Fruit fly (Drosophila melanogaster) whole organism, embryonic: ENCODE measurements around the gene Psf3.

Experiments
- Adf1 ChIP-seq: fragments of 200-800 bp; sonication (Bioruptor generic); IDR thresholded peaks from 2 replicates; pipeline ENCODE4 v1.3.6; 2022; ENCODE audit warnings: missing biosample characterization, missing genetic modification characterization
- Aef1 ChIP-seq: fragments of 200-800 bp; sonication (Bioruptor generic); IDR thresholded peaks from 3 replicates; pipeline ENCODE4 v1.3.6; 2022; ENCODE audit warnings: missing biosample characterization, missing genetic modification characterization
- Atf6 ChIP-seq: fragments of 200-800 bp; sonication (Bioruptor generic); IDR thresholded peaks from 2 replicates; pipeline ENCODE4 v1.3.6; 2022; ENCODE audit warnings: missing biosample characterization, missing genetic modification characterization
- Bdp1 ChIP-seq: fragments of 200-800 bp; sonication (Bioruptor generic); optimal IDR thresholded peaks from 3 replicates; lab custom pipeline; 2016; ENCODE audit warnings: missing biosample characterization, missing genetic modification characterization
- CG10543 ChIP-seq: fragments of 200-800 bp; sonication (Bioruptor generic); optimal IDR thresholded peaks from 3 replicates; lab custom pipeline; 2017; ENCODE audit warnings: missing biosample characterization, mild to moderate bottlenecking, missing genetic modification characterization, moderate library complexity
- CG11723 ChIP-seq: fragments of 200-800 bp; sonication (Bioruptor generic); optimal IDR thresholded peaks from 2 replicates; lab custom pipeline; 2017; ENCODE audit warnings: missing biosample characterization, mild to moderate bottlenecking, missing genetic modification characterization
- CG12071 ChIP-seq: fragments of 200-800 bp; sonication (Bioruptor generic); optimal IDR thresholded peaks from 3 replicates; lab custom pipeline; 2018; ENCODE audit warnings: missing biosample characterization, mild to moderate bottlenecking, missing genetic modification characterization
- CG12219 ChIP-seq: fragments of 200-800 bp; sonication (Bioruptor generic); optimal IDR thresholded peaks from 3 replicates; lab custom pipeline; 2018; ENCODE audit warnings: missing biosample characterization, mild to moderate bottlenecking, missing genetic modification characterization
- CG12236 ChIP-seq: fragments of 200-800 bp; sonication (Bioruptor generic); optimal IDR thresholded peaks from 2 replicates; lab custom pipeline; 2016; ENCODE audit warnings: missing biosample characterization, missing genetic modification characterization
- CG14860 ChIP-seq: fragments of 200-800 bp; sonication (Bioruptor generic); IDR thresholded peaks from 3 replicates; pipeline ENCODE4 v1.3.6; 2022; ENCODE audit warnings: missing biosample characterization, missing genetic modification characterization; ENCODE audit not compliant: partially characterized antibody
- CG15073 ChIP-seq: fragments of 200-800 bp; sonication (Bioruptor generic); optimal IDR thresholded peaks from 2 replicates; lab custom pipeline; 2016; ENCODE audit warnings: missing biosample characterization, missing genetic modification characterization
- CG15601 ChIP-seq: fragments of 200-800 bp; sonication (Bioruptor generic); optimal IDR thresholded peaks from 3 replicates; lab custom pipeline; 2019; ENCODE audit warnings: missing biosample characterization, mild to moderate bottlenecking, missing genetic modification characterization, moderate library complexity
- CG17385 ChIP-seq: fragments of 200-800 bp; sonication (Bioruptor generic); optimal IDR thresholded peaks from 3 replicates; lab custom pipeline; 2018; ENCODE audit warnings: missing biosample characterization, mild to moderate bottlenecking, missing genetic modification characterization
- CG18011 ChIP-seq: fragments of 200-800 bp; sonication (Bioruptor generic); optimal IDR thresholded peaks from 2 replicates; lab custom pipeline; 2017; ENCODE audit warnings: missing biosample characterization, missing genetic modification characterization, mild to moderate bottlenecking, moderate library complexity, missing genotype
- CG34422 ChIP-seq: fragments of 200-800 bp; sonication (Bioruptor generic); IDR thresholded peaks from 3 replicates; pipeline ENCODE4 v1.3.6; 2022; ENCODE audit warnings: missing biosample characterization, missing genetic modification characterization
- CG8281 ChIP-seq: fragments of 200-800 bp; sonication (Bioruptor generic); optimal IDR thresholded peaks from 2 replicates; lab custom pipeline; 2018; ENCODE audit warnings: missing biosample characterization, mild to moderate bottlenecking, missing genetic modification characterization, moderate library complexity
- CG9215 ChIP-seq: fragments of 200-800 bp; sonication (Bioruptor generic); IDR thresholded peaks from 2 replicates; pipeline ENCODE4 v1.3.6; 2022; ENCODE audit warnings: missing biosample characterization, missing genetic modification characterization
- CG9797 ChIP-seq: fragments of 200-800 bp; sonication (Bioruptor generic); optimal IDR thresholded peaks from 3 replicates; lab custom pipeline; 2018; ENCODE audit warnings: missing biosample characterization, mild to moderate bottlenecking, missing genetic modification characterization
- D19A ChIP-seq: fragments of 200-800 bp; optimal IDR thresholded peaks from 3 replicates; lab custom pipeline; 2019; ENCODE audit warnings: missing biosample characterization, mild to moderate bottlenecking, missing genetic modification characterization, moderate library complexity
- Fer3 ChIP-seq: fragments of 200-800 bp; sonication (Bioruptor generic); optimal IDR thresholded peaks from 2 replicates; lab custom pipeline; 2018; ENCODE audit warnings: missing biosample characterization, mild to moderate bottlenecking, missing genetic modification characterization, moderate library complexity
- GATAe ChIP-seq: fragments of 200-800 bp; sonication (Bioruptor generic); conservative IDR thresholded peaks from 2 replicates; pipeline ENCODE4 v1.3.6; 2022; ENCODE audit warnings: missing biosample characterization, missing genetic modification characterization
- H15 ChIP-seq: fragments of 200-800 bp; sonication (Bioruptor generic); IDR thresholded peaks from 3 replicates; pipeline ENCODE4 v1.3.6; 2022; ENCODE audit warnings: missing biosample characterization, missing genetic modification characterization
- H2.0 ChIP-seq: fragments of 200-800 bp; sonication (Bioruptor generic); IDR thresholded peaks from 2 replicates; pipeline ENCODE4 v1.3.6; 2022; ENCODE audit warnings: missing biosample characterization, missing genetic modification characterization
- Hand ChIP-seq: fragments of 200-800 bp; sonication (Bioruptor generic); optimal IDR thresholded peaks from 2 replicates; lab custom pipeline; 2017; ENCODE audit warnings: mild to moderate bottlenecking, missing biosample characterization, missing genetic modification reagents, missing genetic modification characterization
- HmgD ChIP-seq: fragments of 200-800 bp; sonication (Bioruptor generic); optimal IDR thresholded peaks from 3 replicates; lab custom pipeline; 2016; ENCODE audit warnings: missing biosample characterization, missing genetic modification characterization
- HmgZ ChIP-seq: fragments of 200-800 bp; sonication (Bioruptor generic); optimal IDR thresholded peaks from 2 replicates; lab custom pipeline; 2018; ENCODE audit warnings: missing biosample characterization, mild to moderate bottlenecking, missing genetic modification characterization
- NC2α ChIP-seq: fragments of 200-800 bp; sonication (Bioruptor generic); optimal IDR thresholded peaks from 2 replicates; lab custom pipeline; 2016; ENCODE audit warnings: missing biosample characterization, missing genetic modification characterization
- Sox100B ChIP-seq: fragments of 200-800 bp; sonication (Bioruptor generic); optimal IDR thresholded peaks from 3 replicates; lab custom pipeline; 2018; ENCODE audit warnings: missing biosample characterization, mild to moderate bottlenecking, missing genetic modification characterization
- amos ChIP-seq: fragments of 200-800 bp; sonication (Bioruptor generic); IDR thresholded peaks from 2 replicates; pipeline ENCODE4 v1.3.6; 2022; ENCODE audit warnings: missing biosample characterization, missing genetic modification characterization; ENCODE audit not compliant: partially characterized antibody
- aop ChIP-seq: fragments of 200-800 bp; sonication (Bioruptor generic); IDR thresholded peaks from 2 replicates; pipeline ENCODE4 v1.3.6; 2022; ENCODE audit warnings: missing biosample characterization, missing genetic modification characterization
- cas ChIP-seq: fragments of 200-800 bp; sonication (Bioruptor generic); IDR thresholded peaks from 2 replicates; pipeline ENCODE4 v1.3.6; 2022; ENCODE audit warnings: missing biosample characterization, missing genetic modification characterization
- cg ChIP-seq: fragments of 200-800 bp; sonication (Bioruptor generic); optimal IDR thresholded peaks from 3 replicates; lab custom pipeline; 2019; ENCODE audit warnings: missing biosample characterization, mild to moderate bottlenecking, missing genetic modification characterization, moderate library complexity
- ci ChIP-seq: fragments of 200-800 bp; sonication (Bioruptor generic); IDR thresholded peaks from 3 replicates; pipeline ENCODE4 v1.3.6; 2022; ENCODE audit warnings: missing biosample characterization, missing genetic modification characterization
- cwo ChIP-seq: fragments of 200-800 bp; sonication (Bioruptor generic); optimal IDR thresholded peaks from 3 replicates; lab custom pipeline; 2017; ENCODE audit warnings: missing biosample characterization, missing genetic modification characterization, mild to moderate bottlenecking, moderate library complexity, missing genetic modification reagents
- danr ChIP-seq: fragments of 200-800 bp; sonication (Bioruptor generic); IDR thresholded peaks from 2 replicates; pipeline ENCODE4 v1.3.6; 2022; ENCODE audit warnings: missing biosample characterization, missing genetic modification characterization
- gt ChIP-seq: fragments of 200-800 bp; sonication (Bioruptor generic); IDR thresholded peaks from 2 replicates; pipeline ENCODE4 v1.3.6; 2022; ENCODE audit warnings: missing biosample characterization, missing genetic modification characterization
- hkb ChIP-seq, 2 experiments: fragments of 200-800 bp in 1 of 2; fragments of >200 bp in 1 of 2; sonication (Bioruptor generic) in 1 of 2; IDR thresholded peaks in 1 of 2; optimal IDR thresholded peaks in 1 of 2; 2 replicates each; pipeline versions ENCODE4 v1.3.6 to Lab custom; 2017 to 2022; ENCODE audit warnings: missing biosample characterization in 1 of 2, missing genetic modification characterization in 1 of 2
- ind ChIP-seq: fragments of 200-800 bp; sonication (Bioruptor generic); optimal IDR thresholded peaks from 3 replicates; lab custom pipeline; 2016; ENCODE audit warnings: missing biosample characterization, missing genetic modification characterization
- klu ChIP-seq: fragments of 200-800 bp; sonication (Bioruptor generic); IDR thresholded peaks from 2 replicates; pipeline ENCODE4 v1.3.6; 2022; ENCODE audit warnings: missing biosample characterization, missing genetic modification characterization
- lab ChIP-seq: fragments of 200-800 bp; sonication (Bioruptor generic); optimal IDR thresholded peaks from 3 replicates; lab custom pipeline; 2017; ENCODE audit warnings: missing biosample characterization, missing genetic modification characterization, mild to moderate bottlenecking, moderate library complexity, missing genetic modification reagents
- odd ChIP-seq: fragments of 200-800 bp; sonication (Bioruptor generic); optimal IDR thresholded peaks from 2 replicates; lab custom pipeline; 2017; ENCODE audit warnings: missing biosample characterization, mild to moderate bottlenecking, missing genetic modification characterization
- onecut ChIP-seq: fragments of 200-800 bp; sonication (Bioruptor generic); IDR thresholded peaks from 2 replicates; pipeline ENCODE4 v1.3.6; 2022; ENCODE audit warnings: missing biosample characterization, missing genetic modification characterization
- ro ChIP-seq: fragments of 200-800 bp; sonication (Bioruptor generic); IDR thresholded peaks from 2 replicates; pipeline ENCODE4 v1.3.6; 2022; ENCODE audit warnings: missing biosample characterization, missing genetic modification characterization
- scrt ChIP-seq: fragments of 200-800 bp; sonication (Bioruptor generic); optimal IDR thresholded peaks from 2 replicates; lab custom pipeline; 2018; ENCODE audit warnings: missing biosample characterization, mild to moderate bottlenecking, missing genetic modification characterization, moderate library complexity
- slbo ChIP-seq: fragments of 200-800 bp; sonication (Bioruptor generic); IDR thresholded peaks from 2 replicates; pipeline ENCODE4 v1.3.6; 2022; ENCODE audit warnings: missing biosample characterization, missing genetic modification characterization
- trh ChIP-seq: fragments of 200-800 bp; sonication (Bioruptor generic); optimal IDR thresholded peaks from 2 replicates; lab custom pipeline; 2016; ENCODE audit warnings: missing biosample characterization, missing genetic modification characterization
- tup ChIP-seq: fragments of 200-800 bp; sonication (Bioruptor generic); optimal IDR thresholded peaks from 2 replicates; lab custom pipeline; 2016; ENCODE audit warnings: missing biosample characterization, mild to moderate bottlenecking, missing genetic modification characterization, moderate library complexity
- tx ChIP-seq: fragments of 200-800 bp; sonication (Bioruptor generic); optimal IDR thresholded peaks from 2 replicates; lab custom pipeline; 2016; ENCODE audit warnings: missing biosample characterization, missing genetic modification characterization
- wek ChIP-seq: fragments of 200-800 bp; sonication (Bioruptor generic); optimal IDR thresholded peaks from 3 replicates; lab custom pipeline; 2018; ENCODE audit warnings: missing biosample characterization, mild to moderate bottlenecking, missing genetic modification characterization, moderate library complexity

The Psf3 gene

dm6 chrX:10397514-10398133 lies 12.0 kb upstream of the Psf3 start (continued):
- no peak for TF ChIP-seq CG12071 (GFP tag; lab: Kevin White, UChicago)
- no peak for TF ChIP-seq trh (GFP tag; lab: Kevin White, UChicago)
- TF ChIP-seq odd (GFP tag; lab: Kevin White, UChicago) = no peak
- no peak for TF ChIP-seq wek (GFP tag; lab: Kevin White, UChicago)
- TF ChIP-seq H2.0 (GFP tag; lab: Robert Waterston, UW) = no peak
- no peak for TF ChIP-seq CG11723 (GFP tag; lab: Kevin White, UChicago)
- peak; percentile 32 for TF ChIP-seq CG10543 (GFP tag; lab: Kevin White, UChicago)
- no peak for TF ChIP-seq CG14860 (GFP tag; lab: Robert Waterston, UW)
- TF ChIP-seq Sox100B (GFP tag; lab: Kevin White, UChicago) = no peak
- no peak; the same call in none of the 2 replicates for TF ChIP-seq GATAe (GFP tag; lab: Robert Waterston, UW)
- TF ChIP-seq tup = no peak
- no peak for TF ChIP-seq CG8281
- TF ChIP-seq CG17385 (GFP tag; lab: Kevin White, UChicago) = peak; percentile 14
- TF ChIP-seq CG15073 (GFP tag; lab: Kevin White, UChicago) = no peak
- TF ChIP-seq Adf1 (GFP tag; lab: Robert Waterston, UW) = peak; percentile 33; the same call in 1 of the 2 replicates
- TF ChIP-seq gt (GFP tag; lab: Robert Waterston, UW) = no peak
- TF ChIP-seq onecut (GFP tag; lab: Robert Waterston, UW) = no peak
- no peak for TF ChIP-seq tx (GFP tag; lab: Kevin White, UChicago)
- TF ChIP-seq Fer3 = peak; percentile 14
- no peak for TF ChIP-seq aop (GFP tag; lab: Robert Waterston, UW)
- TF ChIP-seq amos (GFP tag; lab: Robert Waterston, UW) = no peak
- TF ChIP-seq Bdp1 = no peak
- TF ChIP-seq H15 (GFP tag; lab: Robert Waterston, UW) = no peak
- TF ChIP-seq slbo (GFP tag; lab: Robert Waterston, UW) = peak; percentile 63
- TF ChIP-seq CG34422 (GFP tag; lab: Robert Waterston, UW) = 0 out of 3 replicates have a peak, but pooled peaks have one; percentile 41
- no peak for TF ChIP-seq cas (GFP tag; lab: Robert Waterston, UW)
- TF ChIP-seq CG15601 (tag; lab: Kevin White, UChicago) = no peak
- peak; percentile 32; the same call in 1 of the 2 replicates for TF ChIP-seq klu (GFP tag; lab: Robert Waterston, UW)
- no peak for TF ChIP-seq CG9797 (GFP tag; lab: Kevin White, UChicago)
- peak; percentile 1 for TF ChIP-seq HmgZ (tag; lab: Kevin White, UChicago)
- no peak for TF ChIP-seq cg (GFP tag; lab: Kevin White, UChicago)
- TF ChIP-seq scrt (GFP tag; lab: Kevin White, UChicago) = peak; percentile 34
- no peak for TF ChIP-seq hkb (optimal IDR thresholded peaks at IDR 0.05; lab: Kevin White, UChicago)
- TF ChIP-seq hkb (GFP tag; IDR thresholded peaks at IDR 0.05; lab: Robert Waterston, UW) = peak; percentile 46; the same call in 1 of the 2 replicates
- peak; percentile 40; the same call in 1 of the 2 replicates for TF ChIP-seq CG9215 (GFP tag; lab: Robert Waterston, UW)
- TF ChIP-seq D19A (tag; lab: Kevin White, UChicago) = peak; percentile 93
- TF ChIP-seq danr (GFP tag; lab: Robert Waterston, UW) = no peak
- TF ChIP-seq ci = 0 out of 3 replicates have a peak, but pooled peaks have one; percentile 26
- TF ChIP-seq Aef1 = peak; percentile 42; the same call in 2 of the 3 replicates
- no peak for TF ChIP-seq ind
- TF ChIP-seq NC2α (GFP tag; lab: Kevin White, UChicago) = no peak
- peak; percentile 56 for TF ChIP-seq lab (GFP tag; lab: Kevin White, UChicago)
- no peak for TF ChIP-seq CG12236 (GFP tag; lab: Kevin White, UChicago)
- peak; percentile 71 for TF ChIP-seq cwo (GFP tag; lab: Kevin White, UChicago)
- TF ChIP-seq Atf6 (GFP tag; lab: Robert Waterston, UW) = peak; percentile 74
- TF ChIP-seq ro (GFP tag; lab: Robert Waterston, UW) = no peak
- TF ChIP-seq CG18011 (GFP tag; lab: Kevin White, UChicago) = no peak
- no peak for TF ChIP-seq Hand (GFP tag; lab: Kevin White, UChicago)
- TF ChIP-seq HmgD (GFP tag; lab: Kevin White, UChicago) = no peak
- TF ChIP-seq CG12219 = no peak
